Worm (Caenorhabditis elegans): ENCODE measurements around the gene ZK669.2.

DNA sequence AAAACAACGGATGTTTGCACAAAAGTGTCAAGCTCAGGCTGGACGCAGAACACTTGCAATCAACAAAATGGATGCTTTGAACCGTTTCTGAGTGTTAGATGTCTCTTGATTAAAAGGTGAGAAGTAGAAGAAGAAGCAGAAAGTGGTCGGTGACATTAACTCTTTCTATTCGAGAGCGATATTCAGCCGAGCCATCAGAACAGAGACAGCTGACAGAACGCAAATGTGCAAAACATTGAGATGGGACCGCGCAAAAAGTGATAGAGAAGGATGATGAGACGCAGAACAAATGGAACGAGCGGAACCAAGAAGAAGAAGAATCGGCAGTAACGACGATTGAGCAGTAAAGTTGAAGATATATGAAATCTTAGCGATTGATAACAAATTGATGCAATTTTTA lies 2.4 kb downstream of the ZK669.2 start:
- TF ChIP-seq unc-62 (GFP tag; optimal IDR thresholded peaks at IDR 0.05) (no peak), rnt-1 (tag; optimal IDR thresholded peaks at IDR 0.05) (no peak), zag-1 (tag; optimal IDR thresholded peaks at IDR 0.05) (no peak), fos-1 (tag; optimal IDR thresholded peaks at IDR 0.05) (no peak)
